Fruit fly (Drosophila melanogaster) whole organism, pupa: ENCODE measurements around the gene CASK.

Experiments used
- CG12605 ChIP-seq: fragments of 200-800 bp; sonication (Bioruptor generic); IDR thresholded peaks from 2 replicates; pipeline ENCODE4 v1.3.6; 2022; ENCODE audit warnings: missing biosample characterization, missing genetic modification characterization
- CG14655 ChIP-seq: fragments of 200-800 bp; sonication (Bioruptor generic); optimal IDR thresholded peaks from 3 replicates; lab custom pipeline; 2017; ENCODE audit warnings: mild to moderate bottlenecking, missing biosample characterization, missing genetic modification reagents, missing genetic modification characterization
- CG32121 ChIP-seq: fragments of 200-800 bp; sonication (Bioruptor generic); IDR thresholded peaks from 2 replicates; pipeline ENCODE4 v1.3.6; 2022; ENCODE audit warnings: missing biosample characterization, missing genetic modification characterization
- CG34367 ChIP-seq: fragments of 200-800 bp; sonication (Bioruptor generic); optimal IDR thresholded peaks from 2 replicates; lab custom pipeline; 2018; ENCODE audit warnings: missing biosample characterization, mild to moderate bottlenecking, missing genetic modification characterization
- CG8159 ChIP-seq: fragments of 200-800 bp; sonication (Bioruptor generic); optimal IDR thresholded peaks from 3 replicates; lab custom pipeline; 2018; ENCODE audit warnings: missing biosample characterization, mild to moderate bottlenecking, missing genetic modification characterization, moderate library complexity
- Ets98B ChIP-seq: fragments of 200-800 bp; sonication (Bioruptor generic); IDR thresholded peaks from 2 replicates; pipeline ENCODE4 v1.3.6; 2022; ENCODE audit warnings: missing biosample characterization, missing genetic modification characterization

DNA sequence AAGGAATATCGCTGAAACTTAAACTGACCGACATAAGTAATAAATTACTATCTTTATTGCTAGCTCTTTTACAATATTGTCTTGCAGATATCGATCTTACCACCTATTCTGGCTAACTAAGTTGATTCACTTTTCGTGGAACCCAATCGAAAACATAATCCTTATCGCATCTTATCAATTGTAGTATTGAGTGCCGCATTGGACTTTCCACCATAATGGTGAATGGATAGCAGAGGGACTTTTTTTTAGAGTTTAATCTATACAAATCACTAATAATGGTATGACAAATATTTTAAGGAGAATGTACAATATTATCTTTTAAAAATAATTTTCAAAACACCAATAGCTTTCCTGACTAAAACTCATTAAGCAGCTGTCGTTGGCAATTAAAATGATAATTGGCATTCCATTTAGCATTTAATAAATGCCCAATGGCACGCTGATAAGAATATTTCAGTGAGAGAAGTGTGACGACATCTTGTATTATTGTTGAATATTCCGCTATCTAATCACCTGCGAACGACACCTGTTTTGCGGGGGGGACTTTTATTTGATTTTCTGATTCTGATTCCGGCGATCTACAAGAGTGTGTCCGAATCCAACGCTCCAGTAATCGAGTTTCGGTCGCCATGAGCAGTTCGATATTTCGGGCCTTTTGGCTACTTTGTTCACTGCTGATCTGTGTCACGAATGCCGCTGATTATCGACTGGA lies 64.2 kb downstream of the CASK start, which contains the start of gene CG42335:
- TF ChIP-seq CG32121 (GFP tag; lab: Robert Waterston, UW), result no peak
- TF ChIP-seq CG34367 (tag; lab: Kevin White, UChicago), result no peak
- no peak for TF ChIP-seq CG14655 (GFP tag; lab: Kevin White, UChicago)
- no peak for TF ChIP-seq Ets98B (GFP tag; lab: Robert Waterston, UW)
- no peak for TF ChIP-seq CG8159 (tag; lab: Kevin White, UChicago)
- TF ChIP-seq CG12605 (GFP tag; lab: Robert Waterston, UW), result no peak
